Worm (Caenorhabditis elegans) whole organism, L4 larva: Measurements from ENCODE around the gene twk-13.

Experiments used
- ceh-82 ChIP-seq: sonication (generic microtip); optimal IDR thresholded peaks from 2 replicates; lab custom pipeline; 2017; ENCODE audit warnings: missing biosample characterization, missing genetic modification characterization
- lin-39 ChIP-seq: fragments of 150-350 bp; optimal IDR thresholded peaks from 2 replicates; lab custom pipeline; 2014; ENCODE audit warnings: missing biosample characterization, missing genetic modification reagents, missing genetic modification characterization
- nhr-28 ChIP-seq: fragments of 150-350 bp; optimal IDR thresholded peaks from 2 replicates; lab custom pipeline; 2014; ENCODE audit warnings: missing biosample characterization, missing genetic modification characterization
- sdz-12 ChIP-seq: fragments of 200-800 bp; sonication (Bioruptor generic); optimal IDR thresholded peaks from 2 replicates; lab custom pipeline; 2018; ENCODE audit warnings: mild to moderate bottlenecking, missing genetic modification characterization, missing compliant biosample characterization

ce11 chrV:12343419-12343969 is 5.7 kb upstream of the twk-13 start, which contains the start of gene tomm-20:
- TF ChIP-seq lin-39 (tag; lab: Kevin White, UChicago) (no peak), nhr-28 (tag; lab: Kevin White, UChicago) (peak; percentile 69), ceh-82 (tag; lab: Kevin White, UChicago) (no peak), sdz-12 (GFP tag; lab: Kevin White, UChicago) (no peak)
